Worm (Caenorhabditis elegans): ENCODE data around the gene Y55H10A.2.

Gene Y55H10A.2

ce11 chrIV:3384593-3384992 lies 21.3 kb downstream of the Y55H10A.2 start (continued):
- TF ChIP-seq unc-62 (GFP tag; optimal IDR thresholded peaks at IDR 0.05) (no peak), snpc-4 (tag; optimal IDR thresholded peaks at IDR 0.05) (peak; percentile 54), irx-1 (tag; optimal IDR thresholded peaks at IDR 0.05) (peak; percentile 86), nhr-11 (tag; optimal IDR thresholded peaks at IDR 0.05) (peak; percentile 86), fkh-4 (tag; optimal IDR thresholded peaks at IDR 0.05; ENCODE audit: borderline replicate concordance) (peak; percentile 49), vab-15 (tag; optimal IDR thresholded peaks at IDR 0.05) (no peak), efl-1 (optimal IDR thresholded peaks at IDR 0.05) (peak; percentile 93 to 96), efl-1 (GFP tag; optimal IDR thresholded peaks at IDR 0.05 in 1 of 2) (peak; percentile 80 to 98), pax-3 (tag; optimal IDR thresholded peaks at IDR 0.05) (peak; percentile 74), ztf-4 (tag; optimal IDR thresholded peaks at IDR 0.05) (peak; percentile 82), mep-1 (tag; optimal IDR thresholded peaks at IDR 0.05) (peak; percentile 89), ets-5 (GFP tag; IDR thresholded peaks at IDR 0.05) (no peak), sup-37 (GFP tag; optimal IDR thresholded peaks at IDR 0.05) (peak; percentile 28), pqm-1 (tag; optimal IDR thresholded peaks at IDR 0.05) (no peak), nhr-77 (tag; optimal IDR thresholded peaks at IDR 0.05) (peak; percentile 78), elt-2 (tag; optimal IDR thresholded peaks at IDR 0.05) (peak; percentile 86), nhr-85 (tag) (peak; percentile 96), lir-3 (tag; optimal IDR thresholded peaks at IDR 0.05; ENCODE audit: poor library complexity) (no peak), egl-13 (tag; optimal IDR thresholded peaks at IDR 0.05) (peak; percentile 86), ceh-63 (GFP tag; optimal IDR thresholded peaks at IDR 0.05) (no peak), egl-27 (tag; optimal IDR thresholded peaks at IDR 0.05) (peak in 1 of 2 experiments; percentile 55), lin-13 (GFP tag; optimal IDR thresholded peaks at IDR 0.05) (peak; percentile 92), ces-1 (GFP tag; optimal IDR thresholded peaks at IDR 0.05) (no peak), lin-14 (GFP tag; optimal IDR thresholded peaks at IDR 0.05) (peak; percentile 98), grh-1 (GFP tag; IDR thresholded peaks at IDR 0.05) (peak; percentile 92), ceh-82 (tag; optimal IDR thresholded peaks at IDR 0.05) (peak; percentile 49 to 92 (median 82)), ceh-88 (GFP tag; IDR thresholded peaks at IDR 0.05) (peak; percentile 84), nhr-76 (tag; optimal IDR thresholded peaks at IDR 0.05) (no peak), hlh-17 (GFP tag; optimal IDR thresholded peaks at IDR 0.05; ENCODE audit: borderline replicate concordance) (no peak), C04F5.9 (tag; optimal IDR thresholded peaks at IDR 0.05) (peak; percentile 66), aha-1 (tag; optimal IDR thresholded peaks at IDR 0.05) (peak; percentile 93), Y116A8C.19 (tag; optimal IDR thresholded peaks at IDR 0.05; ENCODE audit: borderline replicate concordance) (no peak), nhr-71 (tag; optimal IDR thresholded peaks at IDR 0.05) (peak; percentile 98), nhr-19 (GFP tag; conservative IDR thresholded peaks at IDR 0.05) (peak; percentile 95), pag-3 (tag; optimal IDR thresholded peaks at IDR 0.05; ENCODE audit: borderline replicate concordance, insufficient read depth) (no peak), nhr-84 (tag; optimal IDR thresholded peaks at IDR 0.05) (no peak), C34B4.2 (tag; optimal IDR thresholded peaks at IDR 0.05) (no peak), efl-3 (GFP tag; optimal IDR thresholded peaks at IDR 0.05) (no peak), F16B12.6 (tag; optimal IDR thresholded peaks at IDR 0.05) (peak; percentile 74), nhr-20 (tag; optimal IDR thresholded peaks at IDR 0.05) (peak; percentile 95), mdl-1 (tag; optimal IDR thresholded peaks at IDR 0.05) (peak; percentile 58 to 95), nhr-237 (tag; optimal IDR thresholded peaks at IDR 0.05) (peak; percentile 11), dsc-1 (tag; optimal IDR thresholded peaks at IDR 0.05) (peak; percentile 90), nhr-47 (tag; optimal IDR thresholded peaks at IDR 0.05) (peak; percentile 97), unc-98 (GFP tag; IDR thresholded peaks at IDR 0.05) (0 out of 2 replicates have a peak, but pooled peaks have one; percentile 36), ztf-11 (tag; optimal IDR thresholded peaks at IDR 0.05) (peak in 1 of 2 experiments; percentile 83), mab-9 (GFP tag; IDR thresholded peaks at IDR 0.05) (peak; percentile 92), blmp-1 (tag; optimal IDR thresholded peaks at IDR 0.05) (peak; percentile 99), sptf-1 (tag; optimal IDR thresholded peaks at IDR 0.05) (no peak), fos-1 (tag; optimal IDR thresholded peaks at IDR 0.05) (peak; percentile 76), tbx-2 (tag; optimal IDR thresholded peaks at IDR 0.05) (peak; percentile 95), fkh-8 (tag; optimal IDR thresholded peaks at IDR 0.05) (peak; percentile 94), mef-2 (tag; optimal IDR thresholded peaks at IDR 0.05) (peak; percentile 41)

Measured in whole organism, L1 larva.